Worm (Caenorhabditis elegans) whole organism, mixed stage, embryonic: Measurements from ENCODE around the gene ugt-42.

ENCODE experiments used
- M03D4.4 ChIP-seq: sonication (generic microtip); optimal IDR thresholded peaks from 2 replicates; lab custom pipeline; 2017; ENCODE audit warnings: mild to moderate bottlenecking, missing genetic modification characterization, missing compliant biosample characterization
- bed-3 ChIP-seq: fragments of 200-800 bp; sonication (Bioruptor generic); optimal IDR thresholded peaks from 3 replicates; lab custom pipeline; 2018; ENCODE audit warnings: mild to moderate bottlenecking, missing genetic modification characterization, moderate library complexity, missing compliant biosample characterization
- blmp-1 ChIP-seq: fragments of 150-350 bp; optimal IDR thresholded peaks from 2 replicates; lab custom pipeline; 2014; ENCODE audit warnings: missing biosample characterization, missing genetic modification characterization
- ceh-39 ChIP-seq: fragments of 150-350 bp; optimal IDR thresholded peaks from 2 replicates; lab custom pipeline; 2014; ENCODE audit warnings: missing biosample characterization, missing genetic modification characterization
- ceh-43 ChIP-seq: fragments of 200-800 bp; sonication (Bioruptor generic); optimal IDR thresholded peaks from 2 replicates; lab custom pipeline; 2018; ENCODE audit warnings: mild to moderate bottlenecking, missing genetic modification characterization, moderate library complexity, missing compliant biosample characterization
- ceh-83 ChIP-seq: fragments of 200-800 bp; sonication (Bioruptor generic); optimal IDR thresholded peaks from 2 replicates; lab custom pipeline; 2018; ENCODE audit warnings: mild to moderate bottlenecking, missing genetic modification characterization, missing compliant biosample characterization
- ces-1 ChIP-seq: fragments of 150-350 bp; optimal IDR thresholded peaks from 2 replicates; lab custom pipeline; 2014; ENCODE audit warnings: missing biosample characterization, missing genetic modification reagents, missing genetic modification characterization
- drap-1 ChIP-seq: fragments of 200-800 bp; sonication (Bioruptor generic); optimal IDR thresholded peaks from 3 replicates; lab custom pipeline; 2018; ENCODE audit warnings: mild to moderate bottlenecking, missing genetic modification characterization, missing compliant biosample characterization
- elt-1 ChIP-seq: sonication (generic microtip); optimal IDR thresholded peaks from 2 replicates; lab custom pipeline; 2017; ENCODE audit warnings: missing genetic modification characterization, mild to moderate bottlenecking, missing compliant biosample characterization, antibody characterized with exemption, moderate library complexity, borderline replicate concordance; ENCODE audit not compliant: insufficient read depth
- elt-3 ChIP-seq: fragments of 150-350 bp; optimal IDR thresholded peaks from 2 replicates; lab custom pipeline; 2014; ENCODE audit warnings: missing biosample characterization, missing genetic modification characterization
- flh-1 ChIP-seq: fragments of 200-800 bp; sonication (Bioruptor generic); optimal IDR thresholded peaks from 2 replicates; lab custom pipeline; 2018; ENCODE audit warnings: mild to moderate bottlenecking, missing genetic modification characterization, moderate library complexity, missing compliant biosample characterization
- ham-2 ChIP-seq: fragments of 200-800 bp; sonication (Bioruptor generic); optimal IDR thresholded peaks from 2 replicates; lab custom pipeline; 2018; ENCODE audit warnings: mild to moderate bottlenecking, missing genetic modification characterization, missing compliant biosample characterization
- hlh-1 ChIP-seq: fragments of 150-350 bp; optimal IDR thresholded peaks from 2 replicates; lab custom pipeline; 2014; ENCODE audit warnings: missing biosample characterization, missing genetic modification reagents, missing genetic modification characterization
- lin-13 ChIP-seq: fragments of 150-350 bp; optimal IDR thresholded peaks from 2 replicates; lab custom pipeline; 2014; ENCODE audit warnings: missing biosample characterization, missing genetic modification characterization
- lin-32 ChIP-seq: fragments of 200-800 bp; sonication (Bioruptor generic); optimal IDR thresholded peaks from 2 replicates; lab custom pipeline; 2018; ENCODE audit warnings: mild to moderate bottlenecking, missing genetic modification characterization, missing compliant biosample characterization
- lsy-2 ChIP-seq: fragments of 150-350 bp; optimal IDR thresholded peaks from 2 replicates; lab custom pipeline; 2014; ENCODE audit warnings: missing biosample characterization, missing genetic modification characterization
- mab-5 ChIP-seq: fragments of 150-350 bp; optimal IDR thresholded peaks from 2 replicates; lab custom pipeline; 2014; ENCODE audit warnings: missing biosample characterization, missing genetic modification characterization
- mep-1 ChIP-seq: fragments of 150-350 bp; optimal IDR thresholded peaks from 2 replicates; lab custom pipeline; 2017; ENCODE audit warnings: missing biosample characterization, missing genetic modification reagents, missing genetic modification characterization, inconsistent platforms
- mls-2 ChIP-seq: sonication (generic microtip); optimal IDR thresholded peaks from 2 replicates; lab custom pipeline; 2016; ENCODE audit warnings: mild to moderate bottlenecking, missing genetic modification characterization, moderate library complexity, missing compliant biosample characterization
- nhr-12 ChIP-seq: fragments of 150-350 bp; optimal IDR thresholded peaks from 2 replicates; lab custom pipeline; 2014; ENCODE audit warnings: missing biosample characterization, missing genetic modification characterization
- nhr-2 ChIP-seq: fragments of 150-350 bp; optimal IDR thresholded peaks from 2 replicates; lab custom pipeline; 2014; ENCODE audit warnings: missing biosample characterization, missing genetic modification characterization
- nhr-237 ChIP-seq: fragments of 150-350 bp; optimal IDR thresholded peaks from 2 replicates; lab custom pipeline; 2014; ENCODE audit warnings: missing biosample characterization, missing genetic modification characterization
- nhr-28 ChIP-seq: fragments of 150-350 bp; optimal IDR thresholded peaks from 2 replicates; lab custom pipeline; 2014; ENCODE audit warnings: missing biosample characterization, missing genetic modification characterization
- nhr-76 ChIP-seq: sonication (generic microtip); optimal IDR thresholded peaks from 2 replicates; lab custom pipeline; 2017; ENCODE audit warnings: missing biosample characterization, missing genetic modification characterization
- pha-4 ChIP-seq: fragments of 150-350 bp; optimal IDR thresholded peaks from 2 replicates; lab custom pipeline; 2018; ENCODE audit warnings: missing biosample characterization, missing genetic modification reagents, missing genetic modification characterization
- sem-2 ChIP-seq: fragments of 200-800 bp; sonication (Bioruptor generic); optimal IDR thresholded peaks from 2 replicates; lab custom pipeline; 2018; ENCODE audit warnings: mild to moderate bottlenecking, missing genetic modification characterization, missing compliant biosample characterization
- snpc-4 ChIP-seq: fragments of 150-350 bp; optimal IDR thresholded peaks from 2 replicates; lab custom pipeline; 2014; ENCODE audit warnings: missing biosample characterization, missing genetic modification characterization
- sptf-1 ChIP-seq: sonication (generic microtip); optimal IDR thresholded peaks from 2 replicates; lab custom pipeline; 2017; ENCODE audit warnings: mild to moderate bottlenecking, missing genetic modification characterization, moderate library complexity, missing compliant biosample characterization
- unc-39 ChIP-seq: fragments of 150-350 bp; optimal IDR thresholded peaks from 2 replicates; lab custom pipeline; 2014; ENCODE audit warnings: missing biosample characterization, missing genetic modification characterization
- unc-62 ChIP-seq: fragments of 150-350 bp; optimal IDR thresholded peaks from 2 replicates; lab custom pipeline; 2014; ENCODE audit warnings: missing biosample characterization, missing genetic modification reagents, missing genetic modification characterization
- zip-8 ChIP-seq: fragments of 150-350 bp; optimal IDR thresholded peaks from 2 replicates; lab custom pipeline; 2014; ENCODE audit warnings: missing biosample characterization, missing genetic modification characterization
- ztf-11 ChIP-seq: fragments of 150-350 bp; optimal IDR thresholded peaks from 2 replicates; lab custom pipeline; 2014; ENCODE audit warnings: missing biosample characterization, missing genetic modification characterization

Gene ugt-42

DNA sequence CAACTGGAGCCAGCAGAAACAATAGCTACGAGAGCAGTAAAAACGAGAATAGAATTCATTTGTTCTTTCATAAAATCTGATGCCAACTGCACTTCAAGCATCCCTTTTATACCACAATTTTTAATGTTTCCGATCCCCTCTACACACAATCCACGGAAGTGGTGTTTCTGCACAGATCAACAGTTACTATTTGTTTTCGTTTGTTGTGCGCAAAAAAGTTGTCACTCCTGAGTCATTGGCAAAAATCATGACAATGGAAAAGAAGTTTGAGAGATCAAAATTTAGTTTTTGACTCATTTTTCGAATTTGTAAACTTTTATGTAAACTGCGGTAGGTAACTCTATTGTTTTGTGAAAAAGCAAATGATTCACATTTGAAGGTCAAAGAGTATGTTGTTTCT, 42.9 kb upstream of the ugt-42 start, which contains the start of gene srlf-37:
TSS of gene srlf-37 (minus strand) at position 101 of the 400 bp plus-strand sequence.
- no peak for TF ChIP-seq M03D4.4 (tag; lab: Kevin White, UChicago)
- TF ChIP-seq drap-1 (GFP tag; lab: Kevin White, UChicago), result no peak
- TF ChIP-seq zip-8 (tag; lab: Kevin White, UChicago), result no peak
- no peak for TF ChIP-seq lin-32 (GFP tag; lab: Kevin White, UChicago)
- no peak for TF ChIP-seq nhr-2
- TF ChIP-seq blmp-1 (tag; lab: Kevin White, UChicago), result no peak
- no peak for TF ChIP-seq ham-2 (GFP tag; lab: Kevin White, UChicago)
- TF ChIP-seq bed-3 (GFP tag; lab: Kevin White, UChicago), result no peak
- TF ChIP-seq ceh-83 (GFP tag; lab: Kevin White, UChicago), result no peak
- no peak for TF ChIP-seq mab-5 (tag; lab: Kevin White, UChicago)
- TF ChIP-seq sem-2 (GFP tag; lab: Kevin White, UChicago), result no peak
- TF ChIP-seq nhr-237 (tag; lab: Kevin White, UChicago), result no peak
- TF ChIP-seq ceh-39 (tag; lab: Kevin White, UChicago), result no peak
- TF ChIP-seq mep-1 (tag; lab: Kevin White, UChicago), result no peak
- TF ChIP-seq elt-1 (tag; lab: Kevin White, UChicago), result no peak
- TF ChIP-seq, all 35 proteins: peak for 0

DNA sequence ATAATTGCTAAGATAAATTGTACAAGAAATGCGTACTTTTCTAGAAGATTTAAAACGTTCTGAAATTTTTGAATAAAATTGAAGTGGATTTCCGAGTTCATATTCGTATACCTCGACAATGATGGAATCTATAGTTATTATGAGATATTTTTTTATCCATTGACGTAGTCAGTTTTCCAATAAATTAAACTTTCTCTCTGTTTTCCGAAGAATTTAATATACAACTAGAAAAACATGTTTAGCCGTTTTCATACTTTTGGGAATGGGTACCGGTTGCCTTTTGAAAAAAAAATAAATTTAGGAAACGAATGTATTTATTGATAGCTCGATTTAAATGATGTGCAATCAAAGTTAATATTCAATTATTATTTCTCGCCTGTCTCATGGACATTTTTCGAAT, 38.1 kb upstream of the ugt-42 start, which contains the start of gene srw-109:
TSS of gene srw-109 (minus strand) at position 101 of the 400 bp plus-strand sequence.
- TF ChIP-seq sem-2 (GFP tag; lab: Kevin White, UChicago) (no peak), ces-1 (GFP tag; lab: Kevin White, UChicago) (no peak), blmp-1 (tag; lab: Kevin White, UChicago) (no peak), nhr-237 (tag; lab: Kevin White, UChicago) (no peak), ceh-43 (GFP tag; lab: Kevin White, UChicago) (no peak), unc-62 (GFP tag; lab: Kevin White, UChicago) (no peak)

DNA sequence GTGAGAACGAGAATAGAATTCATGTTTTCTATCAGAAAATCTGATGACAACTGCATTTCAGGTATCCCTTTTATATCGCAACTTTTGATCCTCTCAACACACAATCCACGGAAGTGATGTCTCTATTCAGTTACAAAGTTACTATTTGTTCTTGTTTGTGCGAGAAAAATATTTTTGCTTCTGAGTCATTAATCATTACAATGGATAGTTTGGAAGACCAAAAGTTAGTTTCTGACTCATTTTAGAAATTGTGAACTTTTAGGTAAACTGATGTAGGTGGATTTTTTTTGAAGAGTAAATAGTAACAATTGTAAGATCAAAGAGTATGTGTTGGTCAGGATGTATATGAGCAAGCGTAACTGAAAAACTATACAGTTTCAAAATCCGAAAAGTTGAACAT, 37.3 kb upstream of the ugt-42 start, which contains the start of gene srlf-36:
TSS of gene srlf-36 (minus strand) at position 101 of the 400 bp plus-strand sequence.
- TF ChIP-seq blmp-1 (tag; lab: Kevin White, UChicago) (no peak), hlh-1 (no peak), nhr-237 (tag; lab: Kevin White, UChicago) (no peak), lsy-2 (no peak), sem-2 (GFP tag; lab: Kevin White, UChicago) (no peak), mab-5 (tag; lab: Kevin White, UChicago) (no peak), ceh-83 (GFP tag; lab: Kevin White, UChicago) (no peak), snpc-4 (tag; lab: Kevin White, UChicago) (no peak), lin-32 (GFP tag; lab: Kevin White, UChicago) (no peak), flh-1 (no peak), ztf-11 (tag; lab: Kevin White, UChicago) (no peak), ham-2 (GFP tag; lab: Kevin White, UChicago) (no peak), ces-1 (GFP tag; lab: Kevin White, UChicago) (no peak), lin-13 (no peak), pha-4 (tag; lab: Kevin White, UChicago) (no peak), nhr-28 (tag; lab: Kevin White, UChicago) (no peak), unc-39 (tag; lab: Kevin White, UChicago) (no peak), M03D4.4 (tag; lab: Kevin White, UChicago) (no peak)

DNA sequence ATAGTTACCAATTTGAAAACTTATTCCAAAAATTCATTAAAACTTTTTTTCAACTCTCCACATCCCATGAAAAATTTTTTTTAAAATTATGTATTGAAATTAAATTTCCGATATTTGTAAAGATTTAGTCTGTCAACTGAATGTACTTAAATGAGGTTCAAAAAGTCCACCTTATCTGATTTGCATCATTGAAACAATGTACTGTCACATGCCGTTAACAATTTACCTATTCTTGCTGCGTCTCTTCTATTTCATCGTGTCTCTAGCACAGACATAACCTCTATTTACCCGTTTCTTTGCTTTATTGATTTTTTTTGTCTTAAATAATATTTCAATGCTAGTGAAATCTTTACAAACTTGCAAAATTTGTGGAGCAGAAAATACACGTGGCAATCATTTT, 36.8 kb upstream of the ugt-42 start, which contains the start of gene nhr-90:
TSS of gene nhr-90 (plus strand) at position 296 of the 400 bp plus-strand sequence.
- no peak for TF ChIP-seq mep-1 (tag; lab: Kevin White, UChicago)
- no peak for TF ChIP-seq nhr-76 (tag; lab: Kevin White, UChicago)
- no peak for TF ChIP-seq lin-13
- TF ChIP-seq pha-4 (tag; lab: Kevin White, UChicago), result no peak
- TF ChIP-seq flh-1, result no peak
- no peak for TF ChIP-seq nhr-2
- TF ChIP-seq lsy-2, result no peak
- TF ChIP-seq nhr-12 (tag; lab: Kevin White, UChicago), result no peak
- no peak for TF ChIP-seq blmp-1 (tag; lab: Kevin White, UChicago)
- TF ChIP-seq unc-62 (GFP tag; lab: Kevin White, UChicago), result no peak
- no peak for TF ChIP-seq elt-3 (tag; lab: Kevin White, UChicago)
- no peak for TF ChIP-seq nhr-28 (tag; lab: Kevin White, UChicago)
- TF ChIP-seq sptf-1, result no peak
- no peak for TF ChIP-seq ztf-11 (tag; lab: Kevin White, UChicago)
- no peak for TF ChIP-seq mls-2 (tag; lab: Kevin White, UChicago)
- no peak for TF ChIP-seq bed-3 (GFP tag; lab: Kevin White, UChicago)
- TF ChIP-seq nhr-237 (tag; lab: Kevin White, UChicago), result no peak
- no peak for TF ChIP-seq unc-39 (tag; lab: Kevin White, UChicago)
- no peak for TF ChIP-seq lin-32 (GFP tag; lab: Kevin White, UChicago)
- TF ChIP-seq, all 35 proteins: peak for 0
